Worm (Caenorhabditis elegans): Measurements from ENCODE around the gene wsp-1.

DNA sequence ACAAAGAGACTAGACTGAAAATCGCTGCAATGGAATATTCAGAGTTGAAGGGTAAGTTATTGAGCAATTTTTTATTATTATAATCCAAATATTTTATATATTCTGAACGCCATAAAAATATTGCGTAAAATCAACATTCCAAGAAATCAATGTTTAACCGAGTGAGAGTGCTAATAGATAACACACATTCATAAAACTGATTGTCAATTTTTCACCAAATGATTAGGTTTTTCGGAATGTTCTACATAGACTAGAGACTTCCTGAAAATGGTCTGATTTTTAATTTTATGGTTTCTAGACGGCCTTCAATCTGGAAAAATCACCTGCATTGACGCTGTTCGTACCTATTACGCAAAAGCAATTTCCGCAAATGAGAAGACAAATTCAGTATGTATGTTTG is 46.1 kb downstream of the wsp-1 start:
- TF ChIP-seq somi-1 (GFP tag; optimal IDR thresholded peaks at IDR 0.05) (no peak), lin-35 (GFP tag; optimal IDR thresholded peaks at IDR 0.05) (no peak), mel-28 (tag; optimal IDR thresholded peaks at IDR 0.05; ENCODE audit: borderline replicate concordance) (no peak), attf-5 (GFP tag; optimal IDR thresholded peaks at IDR 0.05) (no peak), hlh-12 (tag; optimal IDR thresholded peaks at IDR 0.05) (no peak), ama-1 (optimal IDR thresholded peaks at IDR 0.05) (no peak), ama-1 (GFP tag; optimal IDR thresholded peaks at IDR 0.05) (no peak)
